Worm (Caenorhabditis elegans) whole organism, mixed stage, embryonic: ENCODE results near the gene Y69E1A.1.

Experiments used
- M03D4.4 ChIP-seq: sonication (generic microtip); optimal IDR thresholded peaks from 2 replicates; lab custom pipeline; 2017; ENCODE audit warnings: mild to moderate bottlenecking, missing genetic modification characterization, missing compliant biosample characterization
- bed-3 ChIP-seq: fragments of 200-800 bp; sonication (Bioruptor generic); optimal IDR thresholded peaks from 3 replicates; lab custom pipeline; 2018; ENCODE audit warnings: mild to moderate bottlenecking, missing genetic modification characterization, moderate library complexity, missing compliant biosample characterization
- blmp-1 ChIP-seq: fragments of 150-350 bp; optimal IDR thresholded peaks from 2 replicates; lab custom pipeline; 2014; ENCODE audit warnings: missing biosample characterization, missing genetic modification characterization
- ceh-43 ChIP-seq: fragments of 200-800 bp; sonication (Bioruptor generic); optimal IDR thresholded peaks from 2 replicates; lab custom pipeline; 2018; ENCODE audit warnings: mild to moderate bottlenecking, missing genetic modification characterization, moderate library complexity, missing compliant biosample characterization
- ces-1 ChIP-seq: fragments of 150-350 bp; optimal IDR thresholded peaks from 2 replicates; lab custom pipeline; 2014; ENCODE audit warnings: missing biosample characterization, missing genetic modification reagents, missing genetic modification characterization
- cnd-1 ChIP-seq: fragments of 200-800 bp; sonication (Bioruptor generic); optimal IDR thresholded peaks from 2 replicates; lab custom pipeline; 2018; ENCODE audit warnings: mild to moderate bottlenecking, missing genetic modification characterization, missing compliant biosample characterization
- elt-1 ChIP-seq: sonication (generic microtip); optimal IDR thresholded peaks from 2 replicates; lab custom pipeline; 2017; ENCODE audit warnings: missing genetic modification characterization, mild to moderate bottlenecking, missing compliant biosample characterization, antibody characterized with exemption, moderate library complexity, borderline replicate concordance; ENCODE audit not compliant: insufficient read depth
- elt-3 ChIP-seq: fragments of 150-350 bp; optimal IDR thresholded peaks from 2 replicates; lab custom pipeline; 2014; ENCODE audit warnings: missing biosample characterization, missing genetic modification characterization
- flh-1 ChIP-seq: fragments of 200-800 bp; sonication (Bioruptor generic); optimal IDR thresholded peaks from 2 replicates; lab custom pipeline; 2018; ENCODE audit warnings: mild to moderate bottlenecking, missing genetic modification characterization, moderate library complexity, missing compliant biosample characterization
- ham-2 ChIP-seq: fragments of 200-800 bp; sonication (Bioruptor generic); optimal IDR thresholded peaks from 2 replicates; lab custom pipeline; 2018; ENCODE audit warnings: mild to moderate bottlenecking, missing genetic modification characterization, missing compliant biosample characterization
- hlh-1 ChIP-seq: fragments of 150-350 bp; optimal IDR thresholded peaks from 2 replicates; lab custom pipeline; 2014; ENCODE audit warnings: missing biosample characterization, missing genetic modification reagents, missing genetic modification characterization
- lin-13 ChIP-seq: fragments of 150-350 bp; optimal IDR thresholded peaks from 2 replicates; lab custom pipeline; 2014; ENCODE audit warnings: missing biosample characterization, missing genetic modification characterization
- lin-32 ChIP-seq: fragments of 200-800 bp; sonication (Bioruptor generic); optimal IDR thresholded peaks from 2 replicates; lab custom pipeline; 2018; ENCODE audit warnings: mild to moderate bottlenecking, missing genetic modification characterization, missing compliant biosample characterization
- lsy-2 ChIP-seq: fragments of 150-350 bp; optimal IDR thresholded peaks from 2 replicates; lab custom pipeline; 2014; ENCODE audit warnings: missing biosample characterization, missing genetic modification characterization
- mep-1 ChIP-seq: fragments of 150-350 bp; optimal IDR thresholded peaks from 2 replicates; lab custom pipeline; 2017; ENCODE audit warnings: missing biosample characterization, missing genetic modification reagents, missing genetic modification characterization, inconsistent platforms
- mls-2 ChIP-seq: sonication (generic microtip); optimal IDR thresholded peaks from 2 replicates; lab custom pipeline; 2016; ENCODE audit warnings: mild to moderate bottlenecking, missing genetic modification characterization, moderate library complexity, missing compliant biosample characterization
- nhr-2 ChIP-seq: fragments of 150-350 bp; optimal IDR thresholded peaks from 2 replicates; lab custom pipeline; 2014; ENCODE audit warnings: missing biosample characterization, missing genetic modification characterization
- nhr-237 ChIP-seq: fragments of 150-350 bp; optimal IDR thresholded peaks from 2 replicates; lab custom pipeline; 2014; ENCODE audit warnings: missing biosample characterization, missing genetic modification characterization
- nhr-28 ChIP-seq: fragments of 150-350 bp; optimal IDR thresholded peaks from 2 replicates; lab custom pipeline; 2014; ENCODE audit warnings: missing biosample characterization, missing genetic modification characterization
- nhr-76 ChIP-seq: sonication (generic microtip); optimal IDR thresholded peaks from 2 replicates; lab custom pipeline; 2017; ENCODE audit warnings: missing biosample characterization, missing genetic modification characterization
- pha-4 ChIP-seq: fragments of 150-350 bp; optimal IDR thresholded peaks from 2 replicates; lab custom pipeline; 2018; ENCODE audit warnings: missing biosample characterization, missing genetic modification reagents, missing genetic modification characterization
- sem-2 ChIP-seq: fragments of 200-800 bp; sonication (Bioruptor generic); optimal IDR thresholded peaks from 2 replicates; lab custom pipeline; 2018; ENCODE audit warnings: mild to moderate bottlenecking, missing genetic modification characterization, missing compliant biosample characterization
- snpc-4 ChIP-seq: fragments of 150-350 bp; optimal IDR thresholded peaks from 2 replicates; lab custom pipeline; 2014; ENCODE audit warnings: missing biosample characterization, missing genetic modification characterization
- sptf-1 ChIP-seq: sonication (generic microtip); optimal IDR thresholded peaks from 2 replicates; lab custom pipeline; 2017; ENCODE audit warnings: mild to moderate bottlenecking, missing genetic modification characterization, moderate library complexity, missing compliant biosample characterization
- tbx-8 ChIP-seq: fragments of 200-800 bp; sonication (Bioruptor generic); optimal IDR thresholded peaks from 2 replicates; lab custom pipeline; 2018; ENCODE audit warnings: mild to moderate bottlenecking, missing genetic modification characterization, moderate library complexity, missing compliant biosample characterization
- unc-39 ChIP-seq: fragments of 150-350 bp; optimal IDR thresholded peaks from 2 replicates; lab custom pipeline; 2014; ENCODE audit warnings: missing biosample characterization, missing genetic modification characterization
- unc-62 ChIP-seq: fragments of 150-350 bp; optimal IDR thresholded peaks from 2 replicates; lab custom pipeline; 2014; ENCODE audit warnings: missing biosample characterization, missing genetic modification reagents, missing genetic modification characterization
- zip-8 ChIP-seq: fragments of 150-350 bp; optimal IDR thresholded peaks from 2 replicates; lab custom pipeline; 2014; ENCODE audit warnings: missing biosample characterization, missing genetic modification characterization
- ztf-11 ChIP-seq: fragments of 150-350 bp; optimal IDR thresholded peaks from 2 replicates; lab custom pipeline; 2014; ENCODE audit warnings: missing biosample characterization, missing genetic modification characterization

The Y69E1A.1 gene

DNA sequence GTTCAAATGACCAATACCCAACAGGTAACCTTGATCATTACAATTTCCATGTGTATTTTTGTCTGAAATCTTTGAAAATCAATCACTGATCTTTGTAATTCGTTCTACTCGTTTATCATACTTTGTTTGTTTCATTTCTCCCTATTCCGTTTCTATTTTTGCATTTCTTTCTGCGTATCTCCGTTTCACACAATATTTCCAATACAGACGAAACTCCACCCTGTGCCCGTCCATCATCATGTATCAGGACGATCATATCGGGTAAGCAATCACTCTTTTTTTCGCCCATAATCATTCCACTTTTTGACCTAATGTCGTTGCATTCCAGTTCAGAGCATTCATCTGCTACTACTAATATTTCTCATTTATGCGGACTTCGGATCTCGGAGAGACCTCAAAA, 39.0 kb downstream of the Y69E1A.1 start, which contains the start of gene pyk-2:
Gene pyk-2, plus strand, starts transcription at position 206 of the 400 bp plus-strand sequence.
- TF ChIP-seq mep-1 (tag; lab: Kevin White, UChicago), result no peak
- TF ChIP-seq sptf-1 (tag; lab: Kevin White, UChicago), result no peak
- TF ChIP-seq ham-2, result no peak
- no peak for TF ChIP-seq hlh-1 (tag; lab: Kevin White, UChicago)

DNA sequence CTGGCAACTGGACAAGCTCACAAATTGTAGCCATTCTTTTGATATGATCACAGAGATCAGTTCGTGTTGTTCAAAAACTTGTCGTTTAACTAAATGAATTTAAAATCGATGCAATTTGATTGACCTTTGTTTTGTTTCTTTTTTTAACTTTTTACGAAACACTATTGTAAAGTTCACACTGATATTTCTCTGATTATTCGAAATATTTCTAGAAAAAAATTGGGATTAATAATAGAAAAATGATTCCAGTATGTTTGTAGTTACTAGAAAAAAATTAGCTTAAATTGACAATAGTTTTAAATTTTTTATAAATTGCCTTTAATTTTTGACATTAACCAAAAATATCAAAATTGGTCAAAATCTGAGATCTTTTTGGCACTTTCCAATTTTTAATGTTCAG, 39.5 kb downstream of the Y69E1A.1 start, which contains the start of gene ZK596.2:
Gene ZK596.2, minus strand, starts transcription at position 101 of the 400 bp plus-strand sequence.
- TF ChIP-seq nhr-28 (tag; lab: Kevin White, UChicago) (no peak), snpc-4 (tag; lab: Kevin White, UChicago) (no peak), pha-4 (tag; lab: Kevin White, UChicago) (no peak), unc-39 (no peak), ces-1 (GFP tag; lab: Kevin White, UChicago) (no peak), lsy-2 (tag; lab: Kevin White, UChicago) (no peak), lin-13 (no peak), lin-32 (GFP tag; lab: Kevin White, UChicago) (no peak), hlh-1 (tag; lab: Kevin White, UChicago) (no peak), ztf-11 (tag; lab: Kevin White, UChicago) (no peak), mls-2 (tag; lab: Kevin White, UChicago) (no peak), M03D4.4 (tag; lab: Kevin White, UChicago) (no peak)

DNA sequence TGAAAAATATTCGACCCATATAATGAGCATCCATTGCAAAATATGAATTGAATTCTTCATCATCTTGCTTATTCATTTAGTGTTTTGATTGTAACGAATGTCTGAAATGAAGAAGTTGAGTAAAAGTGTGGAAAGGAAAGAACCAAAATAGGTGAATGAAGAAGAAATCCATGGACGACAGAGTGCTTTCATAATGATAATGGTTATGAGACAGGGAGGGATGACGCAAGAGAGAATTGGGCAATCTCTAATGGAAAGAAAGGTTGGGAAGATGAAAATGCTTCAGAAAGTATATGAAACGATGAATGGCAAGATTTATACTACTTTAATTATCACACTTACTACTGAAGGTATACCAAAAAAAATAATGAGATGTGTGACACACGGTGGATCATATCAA, 44.4 kb downstream of the Y69E1A.1 start, which contains the start of gene ZK596.3:
Gene ZK596.3, minus strand, starts transcription at position 101 of the 400 bp plus-strand sequence.
- TF ChIP-seq unc-39, result no peak
- TF ChIP-seq pha-4 (tag; lab: Kevin White, UChicago), result no peak
- no peak for TF ChIP-seq sptf-1 (tag; lab: Kevin White, UChicago)
- no peak for TF ChIP-seq ceh-43 (GFP tag; lab: Kevin White, UChicago)
- no peak for TF ChIP-seq mls-2 (tag; lab: Kevin White, UChicago)
- TF ChIP-seq tbx-8, result no peak
- no peak for TF ChIP-seq blmp-1
- no peak for TF ChIP-seq hlh-1 (tag; lab: Kevin White, UChicago)
- TF ChIP-seq ztf-11 (tag; lab: Kevin White, UChicago), result no peak
- TF ChIP-seq lin-32 (GFP tag; lab: Kevin White, UChicago), result no peak
- no peak for TF ChIP-seq elt-1
- TF ChIP-seq elt-3 (tag; lab: Kevin White, UChicago), result no peak
- TF ChIP-seq flh-1, result no peak
- TF ChIP-seq mep-1 (tag; lab: Kevin White, UChicago), result no peak

DNA sequence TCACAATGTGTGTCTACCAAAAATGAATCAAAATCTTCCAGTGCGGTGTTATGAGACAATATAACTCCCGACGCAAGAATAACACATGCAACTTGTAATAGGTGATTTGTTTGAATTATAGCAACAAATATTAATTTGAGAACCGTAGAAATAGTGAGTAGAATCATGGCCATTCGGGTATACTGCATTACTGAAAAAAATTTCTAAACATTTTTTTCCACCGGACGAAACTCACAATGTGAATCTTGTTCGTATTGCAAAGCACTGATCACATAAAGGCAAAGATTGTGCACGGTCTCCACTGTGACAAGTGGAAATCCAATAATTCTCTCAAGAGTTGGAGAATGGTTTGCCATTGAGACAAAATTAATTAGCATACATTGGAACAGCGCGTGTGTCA, 46.2 kb downstream of the Y69E1A.1 start:
- TF ChIP-seq elt-1 (no peak), tbx-8 (no peak), sptf-1 (tag; lab: Kevin White, UChicago) (no peak), unc-62 (no peak), nhr-237 (tag; lab: Kevin White, UChicago) (no peak), hlh-1 (tag; lab: Kevin White, UChicago) (no peak), unc-39 (no peak), ham-2 (no peak), lin-13 (no peak), ztf-11 (tag; lab: Kevin White, UChicago) (no peak), sem-2 (GFP tag; lab: Kevin White, UChicago) (no peak), cnd-1 (no peak), pha-4 (tag; lab: Kevin White, UChicago) (no peak), lsy-2 (tag; lab: Kevin White, UChicago) (no peak), lin-32 (GFP tag; lab: Kevin White, UChicago) (no peak)
- TF ChIP-seq, all 35 proteins: peak for 0

DNA sequence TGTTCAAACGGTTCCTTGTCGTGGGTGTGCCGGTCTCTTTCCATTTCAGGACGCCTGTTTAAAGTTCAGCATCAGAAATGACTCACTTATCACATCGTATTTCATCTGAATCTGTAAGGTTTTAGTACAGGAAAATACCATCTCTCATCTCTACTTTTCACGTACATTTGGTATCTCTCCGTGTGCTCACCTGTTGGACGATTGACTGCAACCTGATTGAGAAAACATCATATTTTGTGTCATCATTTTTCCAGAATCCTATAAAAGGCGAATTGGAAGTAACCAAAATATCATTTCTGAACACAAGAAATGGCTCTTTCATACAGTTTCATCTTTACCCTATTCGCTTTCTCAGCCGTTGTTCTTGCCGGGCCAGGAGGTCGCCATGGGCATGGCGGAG, 48.6 kb downstream of the Y69E1A.1 start, which contains the start of gene srlf-30:
Gene srlf-30, plus strand, starts transcription at position 301 of the 400 bp plus-strand sequence.
- TF ChIP-seq M03D4.4 (tag; lab: Kevin White, UChicago) (no peak), elt-3 (tag; lab: Kevin White, UChicago) (no peak), nhr-2 (tag; lab: Kevin White, UChicago) (no peak), nhr-76 (no peak), bed-3 (GFP tag; lab: Kevin White, UChicago) (no peak), flh-1 (no peak), mls-2 (tag; lab: Kevin White, UChicago) (no peak), zip-8 (tag; lab: Kevin White, UChicago) (no peak), lsy-2 (tag; lab: Kevin White, UChicago) (no peak), cnd-1 (no peak), hlh-1 (tag; lab: Kevin White, UChicago) (no peak), ztf-11 (tag; lab: Kevin White, UChicago) (no peak), lin-32 (GFP tag; lab: Kevin White, UChicago) (no peak), pha-4 (tag; lab: Kevin White, UChicago) (no peak)
- TF ChIP-seq, all 35 proteins: peak for 0
